Worm (Caenorhabditis elegans) whole organism, L3 larva: ENCODE data around the gene Y70G10A.4.
"Not testable (repeated sequence)": the region's sequence is repeated elsewhere in the genome, so short reads cannot be mapped to it uniquely, and the experiment has no call there.

ENCODE experiments used
- fos-1 ChIP-seq: fragments of 150-350 bp; optimal IDR thresholded peaks from 2 replicates; lab custom pipeline; 2014; ENCODE audit warnings: missing biosample characterization, missing genetic modification characterization
- nhr-12 ChIP-seq: fragments of 150-350 bp; optimal IDR thresholded peaks from 2 replicates; lab custom pipeline; 2014; ENCODE audit warnings: missing biosample characterization, missing genetic modification characterization
- nhr-76 ChIP-seq: fragments of 150-350 bp; sonication (generic microtip); optimal IDR thresholded peaks from 5 replicates; lab custom pipeline; 2014; ENCODE audit warnings: missing biosample characterization, missing genetic modification characterization
- pqm-1 ChIP-seq: fragments of 150-350 bp; optimal IDR thresholded peaks from 2 replicates; lab custom pipeline; 2017; ENCODE audit warnings: missing biosample characterization, missing genetic modification characterization, inconsistent platforms
- unc-62 ChIP-seq: fragments of 150-350 bp; sonication (generic microtip); optimal IDR thresholded peaks from 4 replicates; lab custom pipeline; 2014; ENCODE audit warnings: missing biosample characterization, missing genetic modification reagents, missing genetic modification characterization

DNA sequence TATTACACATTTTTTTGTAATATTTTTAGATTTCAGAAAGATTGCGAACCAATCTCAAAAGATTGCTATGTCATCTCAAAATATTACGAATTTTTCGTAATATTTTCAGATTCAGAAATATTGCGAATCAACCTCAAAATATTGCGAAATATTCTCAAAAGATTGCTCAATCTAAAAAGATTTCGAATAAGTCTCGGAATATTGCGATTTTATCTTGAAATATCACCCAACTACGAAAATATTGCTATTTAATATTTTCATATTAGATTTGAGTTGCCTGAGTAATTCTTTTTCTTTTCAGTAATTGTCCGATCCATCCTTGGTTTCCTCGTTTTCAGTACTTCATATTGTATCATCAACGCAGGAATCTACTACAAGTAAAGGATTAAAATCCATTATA, at the start of gene Y70G10A.4:
- not testable (repeated sequence) for TF ChIP-seq nhr-12 (tag; lab: Kevin White, UChicago); fos-1; pqm-1 (tag; lab: Kevin White, UChicago); unc-62 (GFP tag; lab: Kevin White, UChicago); nhr-76
